Worm (Caenorhabditis elegans) whole organism, early embryonic: ENCODE results near the gene T25B9.8.

ENCODE experiments used
- B0310.2 ChIP-seq: sonication (generic microtip); optimal IDR thresholded peaks from 2 replicates; lab custom pipeline; 2016; ENCODE audit warnings: mild to moderate bottlenecking, missing genetic modification characterization, missing compliant biosample characterization
- ama-1 ChIP-seq: fragments of 150-350 bp; optimal IDR thresholded peaks from 2 replicates; lab custom pipeline; 2014
- ceh-13 ChIP-seq: fragments of 200-800 bp; sonication (Bioruptor generic); optimal IDR thresholded peaks from 2 replicates; lab custom pipeline; 2018; ENCODE audit warnings: mild to moderate bottlenecking, missing genetic modification characterization, missing compliant biosample characterization
- ceh-36 ChIP-seq: sonication (generic microtip); optimal IDR thresholded peaks from 2 replicates; lab custom pipeline; 2016; ENCODE audit warnings: missing genetic modification characterization, inconsistent platforms, missing compliant biosample characterization
- hnd-1 ChIP-seq: sonication (generic microtip); optimal IDR thresholded peaks from 2 replicates; lab custom pipeline; 2016; ENCODE audit warnings: missing genetic modification characterization, missing compliant biosample characterization
- pes-1 ChIP-seq: fragments of 200-800 bp; sonication (Bioruptor generic); IDR thresholded peaks from 2 replicates; pipeline ENCODE4 v1.3.6; 2022; ENCODE audit warnings: missing genetic modification reagents, missing genetic modification characterization, missing compliant biosample characterization

DNA sequence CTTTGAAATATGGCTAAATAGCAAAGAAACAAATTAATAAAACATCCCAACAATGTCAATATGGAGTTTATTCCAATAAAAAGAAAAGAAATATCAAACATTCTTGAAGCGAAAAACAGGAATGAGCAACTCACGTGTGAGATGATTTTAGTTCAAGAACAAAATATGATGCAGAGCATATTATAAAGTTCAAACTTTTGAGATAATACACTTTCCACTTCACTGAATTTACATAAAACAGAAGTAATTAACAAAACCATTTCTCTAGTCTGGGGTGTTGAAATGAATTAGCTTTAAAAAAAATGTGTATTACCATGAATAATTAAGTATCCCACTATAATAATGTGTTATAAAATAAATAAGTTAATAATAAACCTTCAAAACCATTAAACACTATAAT lies 18.7 kb upstream of the T25B9.8 start, which contains the start of gene srd-7:
- TF ChIP-seq pes-1 (GFP tag; lab: Robert Waterston, UW): no peak
- no peak for TF ChIP-seq hnd-1
- TF ChIP-seq B0310.2 (tag; lab: Kevin White, UChicago): no peak
- no peak for TF ChIP-seq ceh-36 (tag; lab: Kevin White, UChicago)
- TF ChIP-seq ama-1 (lab: Kevin White, UChicago): no peak
- TF ChIP-seq ceh-13: no peak
